Fruit fly (Drosophila melanogaster) whole organism, embryonic: ENCODE measurements around the gene CG12078.

Source experiments
- Antp ChIP-seq: fragments of 200-800 bp; sonication (Bioruptor generic); optimal IDR thresholded peaks from 3 replicates; lab custom pipeline; 2016; ENCODE audit warnings: missing biosample characterization, missing genetic modification characterization
- B-H2 ChIP-seq: fragments of 200-800 bp; sonication (Bioruptor generic); optimal IDR thresholded peaks from 2 replicates; lab custom pipeline; 2018; ENCODE audit warnings: missing biosample characterization, mild to moderate bottlenecking, missing genetic modification characterization
- Bgb ChIP-seq: fragments of 200-800 bp; sonication (Bioruptor generic); IDR thresholded peaks from 2 replicates; pipeline ENCODE4 v1.3.6; 2022; ENCODE audit warnings: missing biosample characterization, missing genetic modification characterization; ENCODE audit not compliant: partially characterized antibody
- Bteb2 ChIP-seq: fragments of 200-800 bp; sonication (Bioruptor generic); optimal IDR thresholded peaks from 2 replicates; lab custom pipeline; 2016; ENCODE audit warnings: missing biosample characterization, missing genetic modification characterization
- C15 ChIP-seq: fragments of 200-800 bp; sonication (Bioruptor generic); IDR thresholded peaks from 3 replicates; pipeline ENCODE4 v1.3.6; 2022; ENCODE audit warnings: missing biosample characterization, missing genetic modification characterization
- CG10147 ChIP-seq: fragments of 200-800 bp; sonication (Bioruptor generic); optimal IDR thresholded peaks from 2 replicates; lab custom pipeline; 2019; ENCODE audit warnings: missing biosample characterization, mild to moderate bottlenecking, missing genetic modification characterization, moderate library complexity
- CG10431 ChIP-seq: fragments of 200-800 bp; sonication (Bioruptor generic); optimal IDR thresholded peaks from 3 replicates; lab custom pipeline; 2018; ENCODE audit warnings: missing biosample characterization, mild to moderate bottlenecking, missing genetic modification characterization
- CG12659 ChIP-seq: fragments of 200-800 bp; sonication (Bioruptor generic); optimal IDR thresholded peaks from 3 replicates; lab custom pipeline; 2017; ENCODE audit warnings: mild to moderate bottlenecking, missing biosample characterization, missing genetic modification reagents, missing genetic modification characterization
- CG13624 ChIP-seq: fragments of 200-800 bp; sonication (Bioruptor generic); optimal IDR thresholded peaks from 2 replicates; lab custom pipeline; 2016; ENCODE audit warnings: missing biosample characterization, missing genetic modification characterization
- CG13894 ChIP-seq: fragments of 200-800 bp; sonication (Bioruptor generic); optimal IDR thresholded peaks from 3 replicates; lab custom pipeline; 2018; ENCODE audit warnings: missing biosample characterization, mild to moderate bottlenecking, missing genetic modification characterization, moderate library complexity
- CG14710 ChIP-seq: fragments of 200-800 bp; sonication (Bioruptor generic); optimal IDR thresholded peaks from 3 replicates; lab custom pipeline; 2019; ENCODE audit warnings: missing biosample characterization, mild to moderate bottlenecking, missing genetic modification characterization, moderate library complexity
- CG14860 ChIP-seq: fragments of 200-800 bp; sonication (Bioruptor generic); IDR thresholded peaks from 3 replicates; pipeline ENCODE4 v1.3.6; 2022; ENCODE audit warnings: missing biosample characterization, missing genetic modification characterization; ENCODE audit not compliant: partially characterized antibody
- CG18599 ChIP-seq: fragments of 200-800 bp; sonication (Bioruptor generic); optimal IDR thresholded peaks from 3 replicates; lab custom pipeline; 2017; ENCODE audit warnings: missing biosample characterization, missing genetic modification characterization, mild to moderate bottlenecking, moderate library complexity, missing genetic modification reagents
- CG33557 ChIP-seq: fragments of 200-800 bp; sonication (Bioruptor generic); optimal IDR thresholded peaks from 2 replicates; lab custom pipeline; 2019; ENCODE audit warnings: missing biosample characterization, mild to moderate bottlenecking, missing genetic modification characterization, moderate library complexity
- CG6791 ChIP-seq: fragments of 200-800 bp; sonication (Bioruptor generic); IDR thresholded peaks from 3 replicates; pipeline ENCODE4 v1.3.6; 2022; ENCODE audit warnings: missing biosample characterization, missing genetic modification characterization; ENCODE audit not compliant: partially characterized antibody
- CG6813 ChIP-seq: fragments of 200-800 bp; sonication (Bioruptor generic); optimal IDR thresholded peaks from 2 replicates; lab custom pipeline; 2017; ENCODE audit warnings: missing biosample characterization, missing genetic modification characterization, mild to moderate bottlenecking, moderate library complexity, missing genetic modification reagents
- CG8089 ChIP-seq: fragments of 200-800 bp; sonication (Bioruptor generic); optimal IDR thresholded peaks from 3 replicates; lab custom pipeline; 2016; ENCODE audit warnings: missing biosample characterization, missing genetic modification characterization
- Dfd ChIP-seq, 2 experiments: fragments of >200 bp; optimal IDR thresholded peaks; 2 replicates each; lab custom pipeline; 2017; ENCODE audit warnings: missing biosample characterization in 2 of 2, missing genetic modification characterization in 2 of 2
- Doc3 ChIP-seq: fragments of 200-800 bp; sonication (Bioruptor generic); IDR thresholded peaks from 3 replicates; pipeline ENCODE4 v1.3.6; 2022; ENCODE audit warnings: missing biosample characterization, missing genetic modification characterization; ENCODE audit not compliant: partially characterized antibody
- Dp ChIP-seq: fragments of 200-800 bp; sonication (Bioruptor generic); optimal IDR thresholded peaks from 2 replicates; lab custom pipeline; 2018; ENCODE audit warnings: missing biosample characterization, mild to moderate bottlenecking, missing genetic modification characterization, moderate library complexity
- Drgx ChIP-seq: fragments of 200-800 bp; sonication (Bioruptor generic); IDR thresholded peaks from 2 replicates; pipeline ENCODE4 v1.3.6; 2022; ENCODE audit warnings: missing biosample characterization, missing genetic modification characterization
- Ets65A ChIP-seq: fragments of 200-800 bp; sonication (Bioruptor generic); peaks from one replicate; lab custom pipeline; 2016; ENCODE audit warnings: missing biosample characterization, missing genetic modification characterization
- Ets97D ChIP-seq: fragments of 200-800 bp; sonication (Bioruptor generic); optimal IDR thresholded peaks from 3 replicates; lab custom pipeline; 2016; ENCODE audit warnings: missing biosample characterization, missing genetic modification characterization
- H2.0 ChIP-seq: fragments of 200-800 bp; sonication (Bioruptor generic); IDR thresholded peaks from 2 replicates; pipeline ENCODE4 v1.3.6; 2022; ENCODE audit warnings: missing biosample characterization, missing genetic modification characterization
- HLH54F ChIP-seq: fragments of 200-800 bp; sonication (Bioruptor generic); optimal IDR thresholded peaks from 3 replicates; lab custom pipeline; 2016; ENCODE audit warnings: missing biosample characterization, missing genetic modification characterization
- Hmx ChIP-seq: fragments of 200-800 bp; sonication (Bioruptor generic); optimal IDR thresholded peaks from 2 replicates; lab custom pipeline; 2016; ENCODE audit warnings: missing biosample characterization, missing genetic modification characterization
- Max ChIP-seq: fragments of 200-800 bp; sonication (Bioruptor generic); optimal IDR thresholded peaks from 2 replicates; lab custom pipeline; 2016; ENCODE audit warnings: missing biosample characterization, mild to moderate bottlenecking, missing genetic modification characterization
- Med ChIP-seq: fragments of 200-800 bp; sonication (Bioruptor generic); peaks from one replicate; lab custom pipeline; 2016; ENCODE audit warnings: missing biosample characterization, missing genetic modification characterization, mild to moderate bottlenecking, inconsistent platforms, moderate library complexity
- Meics ChIP-seq: fragments of 200-800 bp; sonication (Bioruptor generic); optimal IDR thresholded peaks from 2 replicates; lab custom pipeline; 2017; ENCODE audit warnings: missing biosample characterization, mild to moderate bottlenecking, missing genetic modification characterization
- NfI ChIP-seq: fragments of 200-800 bp; sonication (Bioruptor generic); optimal IDR thresholded peaks from 3 replicates; lab custom pipeline; 2018; ENCODE audit warnings: missing biosample characterization, mild to moderate bottlenecking, missing genetic modification characterization, moderate library complexity
- Oaz ChIP-seq: fragments of 200-800 bp; sonication (Bioruptor generic); IDR thresholded peaks from 2 replicates; pipeline ENCODE4 v1.3.6; 2022; ENCODE audit warnings: missing biosample characterization, missing genetic modification characterization
- Ptx1 ChIP-seq: fragments of 200-800 bp; sonication (Bioruptor generic); IDR thresholded peaks from 2 replicates; pipeline ENCODE4 v1.3.6; 2022; ENCODE audit warnings: missing biosample characterization, missing genetic modification characterization
- Xbp1 ChIP-seq: fragments of 200-800 bp; sonication (Bioruptor generic); optimal IDR thresholded peaks from 3 replicates; lab custom pipeline; 2016; ENCODE audit warnings: missing biosample characterization, mild to moderate bottlenecking, missing genetic modification characterization
- bbx ChIP-seq: fragments of 200-800 bp; sonication (Bioruptor generic); IDR thresholded peaks from 2 replicates; pipeline ENCODE4 v1.3.6; 2022; ENCODE audit warnings: missing biosample characterization, missing genetic modification characterization; ENCODE audit not compliant: partially characterized antibody
- ci ChIP-seq: fragments of 200-800 bp; sonication (Bioruptor generic); IDR thresholded peaks from 3 replicates; pipeline ENCODE4 v1.3.6; 2022; ENCODE audit warnings: missing biosample characterization, missing genetic modification characterization
- exex ChIP-seq: fragments of 200-800 bp; sonication (Bioruptor generic); optimal IDR thresholded peaks from 4 replicates; lab custom pipeline; 2018; ENCODE audit warnings: missing biosample characterization, mild to moderate bottlenecking, missing genetic modification characterization, moderate library complexity
- fu2 ChIP-seq: fragments of 200-800 bp; sonication (Bioruptor generic); optimal IDR thresholded peaks from 2 replicates; lab custom pipeline; 2016; ENCODE audit warnings: missing biosample characterization, missing genetic modification characterization
- grau ChIP-seq: fragments of 200-800 bp; optimal IDR thresholded peaks from 3 replicates; lab custom pipeline; 2019; ENCODE audit warnings: missing biosample characterization, mild to moderate bottlenecking, missing genetic modification characterization, moderate library complexity
- ham ChIP-seq: fragments of 200-800 bp; sonication (Bioruptor generic); IDR thresholded peaks from 2 replicates; pipeline ENCODE4 v1.3.6; 2022; ENCODE audit warnings: missing biosample characterization, missing genetic modification characterization
- hkb ChIP-seq, 2 experiments: fragments of 200-800 bp in 1 of 2; fragments of >200 bp in 1 of 2; sonication (Bioruptor generic) in 1 of 2; IDR thresholded peaks in 1 of 2; optimal IDR thresholded peaks in 1 of 2; 2 replicates each; pipeline versions ENCODE4 v1.3.6 to Lab custom; 2017 to 2022; ENCODE audit warnings: missing biosample characterization in 1 of 2, missing genetic modification characterization in 1 of 2
- ind ChIP-seq: fragments of 200-800 bp; sonication (Bioruptor generic); optimal IDR thresholded peaks from 3 replicates; lab custom pipeline; 2016; ENCODE audit warnings: missing biosample characterization, missing genetic modification characterization
- lbe ChIP-seq: fragments of 200-800 bp; sonication (Bioruptor generic); optimal IDR thresholded peaks from 2 replicates; lab custom pipeline; 2016; ENCODE audit warnings: missing biosample characterization, mild to moderate bottlenecking, missing genetic modification characterization
- lola ChIP-seq, 3 experiments: fragments of >200 bp in 2 of 3; fragments of 200-800 bp in 1 of 3; sonication (Bioruptor generic) in 1 of 3; optimal IDR thresholded peaks; 2 replicates each; lab custom pipeline; 2017 to 2019; ENCODE audit warnings: missing biosample characterization in 3 of 3, missing genetic modification characterization in 3 of 3, mild to moderate bottlenecking in 1 of 3, moderate library complexity in 1 of 3
- nom ChIP-seq: fragments of 200-800 bp; sonication (Bioruptor generic); optimal IDR thresholded peaks from 2 replicates; lab custom pipeline; 2017; ENCODE audit warnings: missing biosample characterization, missing genetic modification characterization, mild to moderate bottlenecking, moderate library complexity, missing genetic modification reagents
- run ChIP-seq: fragments of 200-800 bp; sonication (Bioruptor generic); optimal IDR thresholded peaks from 3 replicates; lab custom pipeline; 2018; ENCODE audit warnings: missing biosample characterization, mild to moderate bottlenecking, missing genetic modification characterization
- sd ChIP-seq: fragments of 200-800 bp; sonication (Bioruptor generic); optimal IDR thresholded peaks from 3 replicates; lab custom pipeline; 2018; ENCODE audit warnings: missing biosample characterization, mild to moderate bottlenecking, missing genetic modification characterization, moderate library complexity
- tin ChIP-seq: fragments of 200-800 bp; sonication (Bioruptor generic); optimal IDR thresholded peaks from 3 replicates; lab custom pipeline; 2016; ENCODE audit warnings: missing biosample characterization, missing genetic modification characterization
- tio ChIP-seq: fragments of 200-800 bp; sonication (Bioruptor generic); optimal IDR thresholded peaks from 2 replicates; lab custom pipeline; 2017; ENCODE audit warnings: missing biosample characterization, missing genetic modification characterization, inconsistent platforms
- twi ChIP-seq: fragments of 200-800 bp; optimal IDR thresholded peaks from 2 replicates; lab custom pipeline; 2019; ENCODE audit warnings: missing biosample characterization, mild to moderate bottlenecking, missing genetic modification characterization, moderate library complexity

The CG12078 gene

dm6 chr3L:3197464-3197863 is 46.6 kb downstream of the CG12078 start, which contains the start of gene CG14966 (continued):
- TF ChIP-seq bbx (GFP tag; lab: Robert Waterston, UW), result peak; percentile 96
- TF ChIP-seq twi (tag; lab: Kevin White, UChicago), result no peak
- TF ChIP-seq CG8089 (GFP tag; lab: Kevin White, UChicago), result no peak
- TF ChIP-seq lola (GFP tag; optimal IDR thresholded peaks at IDR 0.05; lab: Kevin White, UChicago), result no peak
- TF ChIP-seq CG18599, result peak; percentile 22
- peak; percentile 52 for TF ChIP-seq Xbp1 (GFP tag; lab: Kevin White, UChicago)
- TF ChIP-seq CG13624, result peak; percentile 54
- peak; percentile 22 for TF ChIP-seq Antp (GFP tag; lab: Kevin White, UChicago)
- TF ChIP-seq ham (GFP tag; lab: Robert Waterston, UW), result no peak
- TF ChIP-seq sd (tag; lab: Kevin White, UChicago), result peak; percentile 82
- TF ChIP-seq run (tag; lab: Kevin White, UChicago), result no peak
- peak; percentile 33 for TF ChIP-seq nom (GFP tag; lab: Kevin White, UChicago)
- TF ChIP-seq Oaz (GFP tag; lab: Robert Waterston, UW), result no peak
- TF ChIP-seq ci (GFP tag; lab: Robert Waterston, UW), result peak; percentile 50; the same call in 1 of the 3 replicates
- TF ChIP-seq Ets65A (GFP tag; lab: Kevin White, UChicago), result peak; percentile 27
- TF ChIP-seq hkb (optimal IDR thresholded peaks at IDR 0.05; lab: Kevin White, UChicago), result no peak
- TF ChIP-seq hkb (GFP tag; IDR thresholded peaks at IDR 0.05; lab: Robert Waterston, UW), result no peak
- peak; percentile 73 for TF ChIP-seq CG14860 (GFP tag; lab: Robert Waterston, UW)
- TF ChIP-seq exex (tag; lab: Kevin White, UChicago), result peak; percentile 2
- TF ChIP-seq CG33557 (GFP tag; lab: Kevin White, UChicago), result no peak
- TF ChIP-seq CG6791, result peak; percentile 91
- no peak for TF ChIP-seq CG6813 (GFP tag; lab: Kevin White, UChicago)
- TF ChIP-seq Max (GFP tag; lab: Kevin White, UChicago), result peak; percentile 36
- TF ChIP-seq Dp, result peak; percentile 42
- peak; percentile 89 for TF ChIP-seq CG10431
- peak; percentile 20 for TF ChIP-seq B-H2 (GFP tag; lab: Kevin White, UChicago)
- peak; percentile 17 for TF ChIP-seq lbe (GFP tag; lab: Kevin White, UChicago)
- TF ChIP-seq Hmx (GFP tag; lab: Kevin White, UChicago), result peak; percentile 16
- no peak for TF ChIP-seq tio (GFP tag; lab: Kevin White, UChicago)
- TF ChIP-seq Meics (GFP tag; lab: Kevin White, UChicago), result peak; percentile 38
- peak; percentile 89 for TF ChIP-seq Doc3 (GFP tag; lab: Robert Waterston, UW)
- peak; percentile 57 for TF ChIP-seq CG14710 (tag; lab: Kevin White, UChicago)
- TF ChIP-seq ind, result peak; percentile 19
- peak; percentile 23; the same call in 1 of the 2 replicates for TF ChIP-seq Ptx1
- TF ChIP-seq CG10147, result peak; percentile 5
- TF ChIP-seq HLH54F (GFP tag; lab: Kevin White, UChicago), result peak; percentile 42
- TF ChIP-seq Ets97D (GFP tag; lab: Kevin White, UChicago), result peak; percentile 67
- peak; percentile 39 for TF ChIP-seq tin (GFP tag; lab: Kevin White, UChicago)
- no peak for TF ChIP-seq Drgx (GFP tag; lab: Robert Waterston, UW)
- peak; percentile 62 for TF ChIP-seq CG12659 (GFP tag; lab: Kevin White, UChicago)
- TF ChIP-seq fu2 (GFP tag; lab: Kevin White, UChicago), result peak; percentile 33
- TF ChIP-seq Med (GFP tag; lab: Kevin White, UChicago), result peak; percentile 89
- TF ChIP-seq Dfd (GFP tag; optimal IDR thresholded peaks at IDR 0.05; lab: Kevin White, UChicago), result no peak
- peak; percentile 58 for TF ChIP-seq CG13894
- peak; percentile 96 for TF ChIP-seq Bgb
- TF ChIP-seq H2.0 (GFP tag; lab: Robert Waterston, UW), result 0 out of 2 replicates have a peak, but pooled peaks have one; percentile 6
- TF ChIP-seq grau (tag; lab: Kevin White, UChicago), result peak; percentile 34
- TF ChIP-seq NfI (GFP tag; lab: Kevin White, UChicago), result no peak
- peak; percentile 23 for TF ChIP-seq Bteb2
- TF ChIP-seq C15, result no peak
